Worm (Caenorhabditis elegans) whole organism, L4/young adult: Measurements from ENCODE around the gene sra-34.

ENCODE experiments used
- W03F9.2 ChIP-seq: fragments of 150-350 bp; optimal IDR thresholded peaks from 2 replicates; lab custom pipeline; 2014; ENCODE audit warnings: missing biosample characterization, missing genetic modification characterization
- dao-5 ChIP-seq: sonication (generic microtip); optimal IDR thresholded peaks from 2 replicates; lab custom pipeline; 2016; ENCODE audit warnings: missing genotype, missing genetic modification characterization, moderate library complexity, missing compliant biosample characterization
- him-1 ChIP-seq: sonication (generic microtip); optimal IDR thresholded peaks from 2 replicates; lab custom pipeline; 2016; ENCODE audit warnings: missing genotype, missing genetic modification reagents, missing genetic modification characterization, missing compliant biosample characterization

- no peak for TF ChIP-seq W03F9.2 (tag; lab: Kevin White, UChicago)
- no peak for TF ChIP-seq dao-5 (tag; lab: Kevin White, UChicago)
- no peak for TF ChIP-seq him-1 (tag; lab: Kevin White, UChicago)
Measured at ce11 chrII:4552088-4552487, 8.6 kb upstream of the sra-34 start.
